Fruit fly (Drosophila melanogaster): Measurements from ENCODE around the gene CG32161.

CG32161 gene

DNA sequence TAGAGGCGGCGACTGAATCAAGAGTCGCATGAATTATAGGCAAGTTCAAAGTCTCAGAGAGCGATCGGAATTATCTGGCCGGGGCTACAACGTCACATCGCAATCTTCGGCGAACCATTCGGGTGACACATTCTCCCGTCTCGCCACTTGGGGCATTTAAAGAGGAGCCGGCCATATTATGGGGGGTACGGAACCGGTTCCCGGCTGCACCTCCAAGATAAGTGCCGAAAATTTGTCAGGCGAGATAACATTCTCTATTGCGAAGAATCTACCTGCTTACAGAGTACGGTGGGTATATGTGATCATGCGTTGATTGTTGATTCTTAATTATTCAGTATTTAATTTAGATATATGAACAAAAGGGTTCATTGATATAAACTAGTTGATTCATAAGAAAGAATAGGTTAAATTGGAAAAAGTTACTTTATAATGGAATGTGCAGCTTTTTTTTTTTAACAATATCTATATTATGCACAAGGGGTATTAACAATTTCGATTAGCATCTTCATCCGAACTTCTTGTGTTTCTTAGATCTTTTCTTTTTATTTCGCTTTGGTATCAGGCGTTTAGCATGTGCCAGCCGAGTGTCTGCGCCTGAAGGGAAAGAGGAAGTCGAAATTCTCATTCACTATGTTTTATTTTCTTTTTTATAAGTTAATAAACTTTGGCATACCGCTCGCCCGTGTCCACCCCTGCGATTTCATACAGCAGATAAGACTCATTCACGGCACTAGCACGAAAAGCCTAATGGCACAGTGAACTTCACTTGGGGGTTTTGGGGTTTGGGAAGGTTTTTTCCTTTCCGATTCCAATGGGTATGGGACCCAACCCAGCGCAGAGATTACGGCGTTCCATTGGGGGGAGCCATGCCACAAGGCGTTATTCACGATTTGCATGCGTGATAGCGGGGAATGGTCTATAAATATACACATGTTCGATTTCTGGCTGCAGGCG, 44.3 kb upstream of the CG32161 start:
- TF ChIP-seq fru (GFP tag; optimal IDR thresholded peaks at IDR 0.05) (peak; percentile 82), CG9705 (GFP tag; optimal IDR thresholded peaks at IDR 0.05) (no peak), tai (GFP tag; optimal IDR thresholded peaks at IDR 0.05) (peak; percentile 21), sv (GFP tag; optimal IDR thresholded peaks at IDR 0.05) (peak; percentile 35), Myc (optimal IDR thresholded peaks at IDR 0.05) (no peak), GATAd (GFP tag; optimal IDR thresholded peaks at IDR 0.05) (no peak), psq (GFP tag; optimal IDR thresholded peaks at IDR 0.05) (peak; percentile 81), foxo (GFP tag; optimal IDR thresholded peaks at IDR 0.05) (peak; percentile 38 to 69), dmrt93B (GFP tag; optimal IDR thresholded peaks at IDR 0.05) (no peak), N (GFP tag; optimal IDR thresholded peaks at IDR 0.05) (no peak), rgr (GFP tag; optimal IDR thresholded peaks at IDR 0.05) (peak; percentile 85), jim (GFP tag; optimal IDR thresholded peaks at IDR 0.05) (peak; percentile 50), usp (GFP tag; optimal IDR thresholded peaks at IDR 0.05) (no peak), sage (GFP tag; optimal IDR thresholded peaks at IDR 0.05) (peak; percentile 41), Sp1 (GFP tag; optimal IDR thresholded peaks at IDR 0.05) (peak; percentile 67), Rel (GFP tag; optimal IDR thresholded peaks at IDR 0.05) (peak; percentile 62), Rel (tag; optimal IDR thresholded peaks at IDR 0.05) (peak; percentile 99), br (GFP tag; optimal IDR thresholded peaks at IDR 0.05) (peak; percentile 48), Dfd (GFP tag; optimal IDR thresholded peaks at IDR 0.05) (peak; percentile 10), Abd-B (GFP tag; optimal IDR thresholded peaks at IDR 0.05) (no peak), CG32264 (GFP tag; optimal IDR thresholded peaks at IDR 0.05) (no peak), h (GFP tag; optimal IDR thresholded peaks at IDR 0.05) (peak; percentile 83), Vsx2 (GFP tag; optimal IDR thresholded peaks at IDR 0.05; ENCODE audit: partially characterized antibody) (peak; percentile 45), ey (GFP tag; optimal IDR thresholded peaks at IDR 0.05) (peak; percentile 83), dl (GFP tag; optimal IDR thresholded peaks at IDR 0.05; ENCODE audit: insufficient read depth in 1 of 2, partially characterized antibody in 2 of 2) (peak; percentile 38 to 54), OdsH (GFP tag; optimal IDR thresholded peaks at IDR 0.05) (peak; percentile 86), Dif (GFP tag; optimal IDR thresholded peaks at IDR 0.05; ENCODE audit: partially characterized antibody) (peak; percentile 27), dsf (GFP tag; optimal IDR thresholded peaks at IDR 0.05; ENCODE audit: borderline replicate concordance) (peak; percentile 3), pan (optimal IDR thresholded peaks at IDR 0.05) (no peak), Jra (GFP tag; optimal IDR thresholded peaks at IDR 0.05) (no peak), brk (GFP tag; optimal IDR thresholded peaks at IDR 0.05) (peak; percentile 62), woc (GFP tag; optimal IDR thresholded peaks at IDR 0.05) (peak; percentile 63), CrebA (GFP tag; optimal IDR thresholded peaks at IDR 0.05; ENCODE audit: borderline replicate concordance) (peak; percentile 16), Mio (GFP tag; optimal IDR thresholded peaks at IDR 0.05) (peak; percentile 44), HLH106 (tag; optimal IDR thresholded peaks at IDR 0.05) (no peak), lola (GFP tag; optimal IDR thresholded peaks at IDR 0.05) (no peak), Hr83 (GFP tag; optimal IDR thresholded peaks at IDR 0.05; ENCODE audit: poor library complexity, severe bottlenecking) (no peak), Hnf4 (GFP tag; optimal IDR thresholded peaks at IDR 0.05) (peak; percentile 62), Hr78 (GFP tag; optimal IDR thresholded peaks at IDR 0.05) (no peak)

DNA sequence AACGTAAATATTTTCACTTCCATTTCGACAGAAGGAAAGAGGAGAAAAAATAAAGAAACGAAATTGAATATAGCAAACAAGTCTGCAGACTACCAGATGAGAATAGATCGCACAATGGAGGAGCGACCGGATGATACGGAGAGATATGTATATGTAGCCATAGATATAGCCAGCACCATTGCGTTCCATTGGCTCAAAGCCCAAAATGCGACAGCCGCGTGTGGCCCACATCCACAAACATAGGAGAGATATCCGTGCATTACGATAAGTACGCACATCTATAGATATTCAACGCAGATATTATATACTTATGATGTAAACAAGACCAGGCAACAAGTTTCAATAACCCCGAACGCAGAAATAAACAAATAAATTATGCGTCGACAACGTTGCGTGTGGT, 42.8 kb upstream of the CG32161 start:
- no peak for TF ChIP-seq dsf (GFP tag; optimal IDR thresholded peaks at IDR 0.05; ENCODE audit: borderline replicate concordance)
- no peak for TF ChIP-seq h (GFP tag; optimal IDR thresholded peaks at IDR 0.05)
- TF ChIP-seq CG9705 (GFP tag; optimal IDR thresholded peaks at IDR 0.05), result no peak
- TF ChIP-seq pan (optimal IDR thresholded peaks at IDR 0.05), result no peak
- TF ChIP-seq sv (GFP tag; optimal IDR thresholded peaks at IDR 0.05), result no peak
- TF ChIP-seq CrebA (GFP tag; optimal IDR thresholded peaks at IDR 0.05; ENCODE audit: borderline replicate concordance), result no peak
- no peak for TF ChIP-seq Myc (optimal IDR thresholded peaks at IDR 0.05)
- no peak for TF ChIP-seq foxo (GFP tag; optimal IDR thresholded peaks at IDR 0.05)
- no peak for TF ChIP-seq dmrt93B (GFP tag; optimal IDR thresholded peaks at IDR 0.05)
- no peak for TF ChIP-seq Vsx2 (GFP tag; optimal IDR thresholded peaks at IDR 0.05; ENCODE audit: partially characterized antibody)
- no peak for TF ChIP-seq tai (GFP tag; optimal IDR thresholded peaks at IDR 0.05)
- no peak for TF ChIP-seq dl (GFP tag; optimal IDR thresholded peaks at IDR 0.05; ENCODE audit: insufficient read depth in 1 of 2, partially characterized antibody in 2 of 2)
- no peak for TF ChIP-seq N (GFP tag; optimal IDR thresholded peaks at IDR 0.05)
- no peak for TF ChIP-seq CG32264 (GFP tag; optimal IDR thresholded peaks at IDR 0.05)
- TF ChIP-seq Hr78 (GFP tag; optimal IDR thresholded peaks at IDR 0.05), result no peak
- TF ChIP-seq lola (GFP tag; optimal IDR thresholded peaks at IDR 0.05), result no peak
